Fruit fly (Drosophila melanogaster) Kc167 (cell line): ENCODE measurements around the gene Marcal1.

Experiments used
- Myc ChIP-seq: fragments of >200 bp; optimal IDR thresholded peaks from 2 replicates; lab custom pipeline; 2017; ENCODE audit warnings: missing external identifiers
- Sin3A ChIP-seq: fragments of >200 bp; optimal IDR thresholded peaks from 2 replicates; lab custom pipeline; 2018; ENCODE audit warnings: missing external identifiers
- h ChIP-seq: fragments of >200 bp; optimal IDR thresholded peaks from 3 replicates; lab custom pipeline; 2018; ENCODE audit warnings: missing external identifiers
- insv ChIP-seq: fragments of >200 bp; optimal IDR thresholded peaks from 3 replicates; lab custom pipeline; 2018; ENCODE audit warnings: missing external identifiers
- psq ChIP-seq: fragments of >200 bp; optimal IDR thresholded peaks from 2 replicates; lab custom pipeline; 2017; ENCODE audit warnings: missing external identifiers
- ttk ChIP-seq: sonication (Bioruptor generic); optimal IDR thresholded peaks from 2 replicates; lab custom pipeline; 2017; ENCODE audit warnings: missing external identifiers

The Marcal1 gene

DNA sequence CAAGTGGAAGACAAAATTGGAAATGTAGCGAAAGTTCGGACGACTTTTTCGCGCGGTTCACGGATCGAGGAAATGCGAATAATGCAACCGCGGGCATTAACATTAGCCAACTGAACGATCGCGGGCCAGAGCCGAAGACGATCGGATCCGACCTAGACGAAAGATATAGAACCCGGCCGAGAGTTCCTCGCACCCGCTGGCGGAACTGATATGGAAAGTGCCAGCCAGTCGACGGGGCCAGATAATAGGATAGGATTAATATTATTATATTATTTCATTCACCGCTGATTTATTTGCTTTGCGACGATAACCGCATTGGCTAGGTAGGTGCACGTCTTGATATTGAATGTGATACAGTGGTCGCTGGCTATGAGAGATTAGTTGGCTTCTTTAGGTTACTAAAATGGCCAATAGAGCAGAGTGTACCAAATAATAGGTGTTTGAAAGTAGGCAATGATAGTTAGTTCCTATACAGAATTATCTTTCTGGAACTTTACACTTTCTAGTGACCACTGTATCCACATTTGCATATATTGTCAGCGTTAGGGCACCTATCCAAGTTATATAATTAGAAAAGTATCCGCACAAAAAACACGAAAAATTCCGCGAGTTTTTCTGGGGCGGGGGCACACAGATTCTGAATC is 44.2 kb downstream of the Marcal1 start:
- TF ChIP-seq insv (lab: Kevin White, UChicago) (no peak), Sin3A (lab: Kevin White, UChicago) (no peak), h (lab: Kevin White, UChicago) (no peak), Myc (no peak), psq (no peak), ttk (lab: Kevin White, UChicago) (no peak)

DNA sequence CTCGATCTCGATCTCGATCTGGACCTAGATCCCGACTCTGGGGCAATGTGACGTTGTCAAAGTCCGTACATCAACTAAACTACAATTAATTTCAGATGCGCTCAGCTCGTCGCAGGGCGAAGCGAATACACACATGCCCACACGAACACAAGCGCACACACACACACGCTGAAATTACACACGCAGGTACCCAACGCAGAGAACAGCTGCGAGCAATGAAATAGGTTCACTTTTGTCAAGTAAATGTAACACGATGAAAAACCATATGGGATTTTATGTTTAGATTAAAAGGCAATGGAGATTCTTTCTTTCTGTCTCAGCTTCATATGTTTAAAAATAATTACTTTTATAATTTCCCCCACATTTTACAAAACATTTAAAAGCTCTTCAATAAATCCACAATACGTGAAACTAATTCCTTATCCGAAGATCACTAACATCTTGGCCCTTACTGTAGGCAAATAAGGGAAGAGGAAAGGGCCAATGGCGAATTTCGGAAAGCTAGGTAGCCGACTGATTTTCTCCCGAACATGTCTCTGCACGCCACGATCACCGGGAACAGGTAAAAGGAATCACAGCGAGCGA is 45.1 kb downstream of the Marcal1 start:
- TF ChIP-seq insv (lab: Kevin White, UChicago): no peak
- no peak for TF ChIP-seq Sin3A (lab: Kevin White, UChicago)
- TF ChIP-seq ttk (lab: Kevin White, UChicago): no peak
- TF ChIP-seq psq: no peak

DNA sequence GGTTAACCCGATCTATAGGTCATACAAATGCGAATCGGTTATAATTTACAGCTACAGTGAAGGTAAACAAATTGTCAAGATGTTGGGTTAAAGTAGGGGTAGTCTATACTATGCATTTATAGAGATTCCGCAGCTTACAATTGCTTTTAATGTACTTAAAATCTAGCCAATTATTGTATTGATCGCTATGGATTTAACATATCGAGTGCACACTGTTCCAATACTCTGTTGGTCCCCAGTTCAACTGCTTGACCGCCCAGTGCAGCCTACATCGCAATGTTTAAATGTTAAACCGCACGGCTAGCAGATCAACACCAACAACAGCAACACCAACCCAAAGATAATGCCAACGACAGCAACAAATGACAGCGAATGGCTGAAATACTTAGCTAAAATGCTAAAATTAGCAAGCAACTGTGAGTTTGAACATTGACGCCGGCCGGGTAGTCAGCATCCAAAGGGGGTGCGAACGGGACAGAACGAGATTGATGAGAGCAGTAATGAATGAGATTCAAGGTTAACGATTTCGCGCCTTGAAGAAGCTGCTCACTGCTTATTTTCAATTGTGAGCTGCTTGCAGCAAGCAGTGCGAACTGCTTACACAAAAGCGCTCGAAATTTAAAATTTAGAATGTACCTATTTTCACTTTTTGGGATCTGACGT is 45.7 kb downstream of the Marcal1 start:
- TF ChIP-seq Myc: no peak
- TF ChIP-seq psq: no peak
- TF ChIP-seq ttk (lab: Kevin White, UChicago): no peak
- TF ChIP-seq Sin3A (lab: Kevin White, UChicago): no peak
- no peak for TF ChIP-seq h (lab: Kevin White, UChicago)

DNA sequence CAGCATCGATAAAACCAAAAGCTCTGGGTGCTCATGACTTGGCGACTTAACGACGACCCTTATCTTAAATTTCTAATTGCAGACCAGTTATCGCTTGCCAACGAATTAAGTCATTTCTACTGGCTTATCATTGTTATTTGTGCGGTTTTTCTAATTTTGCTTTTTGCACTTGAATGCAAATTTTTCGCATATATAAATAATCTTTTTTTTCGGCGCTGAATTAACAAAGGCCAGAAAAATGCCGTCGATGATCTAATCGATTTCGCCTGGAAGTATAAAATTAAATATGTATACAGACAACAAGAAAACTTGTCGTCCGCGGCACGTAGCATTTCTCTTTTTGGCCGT is 46.2 kb downstream of the Marcal1 start:
- TF ChIP-seq ttk (lab: Kevin White, UChicago) (no peak), Myc (no peak), insv (lab: Kevin White, UChicago) (no peak), h (lab: Kevin White, UChicago) (no peak), Sin3A (lab: Kevin White, UChicago) (no peak), psq (no peak)

DNA sequence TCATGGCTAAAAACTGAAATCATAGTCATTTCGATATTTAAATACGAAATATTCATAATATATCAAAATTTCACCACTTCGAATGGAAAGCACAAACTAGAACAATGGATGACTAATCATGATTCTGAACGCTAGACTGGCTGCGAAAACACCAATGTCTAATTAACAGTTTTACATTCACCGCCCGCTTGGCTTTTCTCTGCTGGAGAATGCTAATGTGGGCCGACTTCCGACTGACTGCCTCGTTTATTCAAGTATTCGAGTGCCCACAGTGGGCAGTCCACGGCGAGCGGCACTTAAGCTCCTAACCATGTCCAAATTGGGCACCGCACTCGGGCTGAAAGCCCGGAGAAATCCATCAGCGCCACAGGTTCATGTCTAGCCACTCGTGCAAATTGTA is 46.7 kb downstream of the Marcal1 start:
- TF ChIP-seq Sin3A (lab: Kevin White, UChicago) (no peak), Myc (no peak), ttk (lab: Kevin White, UChicago) (no peak), h (lab: Kevin White, UChicago) (no peak), insv (lab: Kevin White, UChicago) (no peak), psq (no peak)

DNA sequence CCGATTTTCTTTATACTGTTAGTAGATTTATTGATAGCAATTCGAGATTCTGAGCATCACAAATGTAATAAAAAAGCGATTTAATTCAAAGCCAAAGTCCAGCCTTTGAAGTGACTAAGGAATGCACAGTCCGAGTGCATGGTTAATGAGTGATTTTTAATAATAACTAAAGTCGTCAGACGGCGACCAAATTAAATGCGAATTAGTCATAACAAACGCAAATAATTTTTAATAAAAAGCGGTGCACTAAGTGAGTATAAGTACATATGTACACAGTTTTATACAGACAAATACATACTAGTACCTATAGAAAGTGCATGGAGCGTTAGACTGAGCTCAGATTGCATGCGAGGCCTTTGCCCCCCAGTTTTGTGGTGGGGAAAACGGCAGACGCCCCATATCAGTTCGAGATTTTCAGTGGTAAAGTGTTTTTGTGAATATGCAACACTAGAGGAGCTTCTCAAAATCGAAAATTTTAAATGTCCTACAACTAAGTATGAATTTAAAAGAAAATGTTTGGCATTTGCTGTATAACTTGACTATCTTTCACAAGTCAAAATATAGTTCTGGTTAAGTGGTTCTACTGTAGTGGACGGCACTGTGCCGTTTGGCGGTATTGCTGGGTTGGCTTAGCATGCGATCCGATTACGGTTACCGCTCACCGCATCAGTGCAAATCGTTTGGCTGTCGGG is 47.5 kb downstream of the Marcal1 start:
- no peak for TF ChIP-seq Sin3A (lab: Kevin White, UChicago)
- TF ChIP-seq Myc: no peak
- TF ChIP-seq ttk (lab: Kevin White, UChicago): no peak
- TF ChIP-seq h (lab: Kevin White, UChicago): no peak
- no peak for TF ChIP-seq psq
- no peak for TF ChIP-seq insv (lab: Kevin White, UChicago)

DNA sequence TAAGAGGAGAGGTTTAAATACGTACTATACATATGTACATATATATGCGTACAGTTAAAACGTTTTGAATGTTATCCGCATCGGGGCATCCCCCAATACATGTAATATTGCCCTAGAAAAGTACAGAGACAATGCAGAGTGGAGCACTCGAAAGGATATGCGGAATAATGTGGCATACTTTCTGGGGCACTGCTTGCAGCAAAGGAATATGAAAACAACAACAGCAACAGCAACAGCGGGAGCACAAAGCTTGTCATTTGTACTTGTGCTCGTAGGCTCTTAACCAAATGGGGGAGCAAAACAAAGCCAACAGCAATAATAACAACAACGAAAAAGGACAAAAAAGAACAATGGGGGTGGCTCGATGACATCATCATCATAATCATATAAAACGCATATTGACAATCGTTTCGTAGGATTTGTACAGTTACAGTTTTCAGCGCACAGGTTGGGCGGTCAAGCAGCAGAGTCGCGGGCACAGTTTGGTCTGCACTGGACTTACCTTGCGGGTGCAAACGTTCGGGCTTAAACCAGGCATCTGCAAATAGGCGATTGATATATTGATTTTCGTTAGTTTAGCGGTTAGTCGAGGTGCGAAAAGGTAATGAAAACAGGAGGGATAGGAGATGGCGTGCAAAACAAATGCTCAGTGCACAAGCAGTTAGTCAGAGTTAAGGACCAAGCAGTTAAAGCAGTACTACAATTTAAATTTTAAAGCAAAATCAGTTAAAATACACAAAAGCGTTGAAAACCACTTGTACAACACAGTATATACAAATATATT is 48.6 kb downstream of the Marcal1 start:
- TF ChIP-seq Sin3A (lab: Kevin White, UChicago): no peak
- TF ChIP-seq ttk (lab: Kevin White, UChicago): no peak
- no peak for TF ChIP-seq insv (lab: Kevin White, UChicago)

DNA sequence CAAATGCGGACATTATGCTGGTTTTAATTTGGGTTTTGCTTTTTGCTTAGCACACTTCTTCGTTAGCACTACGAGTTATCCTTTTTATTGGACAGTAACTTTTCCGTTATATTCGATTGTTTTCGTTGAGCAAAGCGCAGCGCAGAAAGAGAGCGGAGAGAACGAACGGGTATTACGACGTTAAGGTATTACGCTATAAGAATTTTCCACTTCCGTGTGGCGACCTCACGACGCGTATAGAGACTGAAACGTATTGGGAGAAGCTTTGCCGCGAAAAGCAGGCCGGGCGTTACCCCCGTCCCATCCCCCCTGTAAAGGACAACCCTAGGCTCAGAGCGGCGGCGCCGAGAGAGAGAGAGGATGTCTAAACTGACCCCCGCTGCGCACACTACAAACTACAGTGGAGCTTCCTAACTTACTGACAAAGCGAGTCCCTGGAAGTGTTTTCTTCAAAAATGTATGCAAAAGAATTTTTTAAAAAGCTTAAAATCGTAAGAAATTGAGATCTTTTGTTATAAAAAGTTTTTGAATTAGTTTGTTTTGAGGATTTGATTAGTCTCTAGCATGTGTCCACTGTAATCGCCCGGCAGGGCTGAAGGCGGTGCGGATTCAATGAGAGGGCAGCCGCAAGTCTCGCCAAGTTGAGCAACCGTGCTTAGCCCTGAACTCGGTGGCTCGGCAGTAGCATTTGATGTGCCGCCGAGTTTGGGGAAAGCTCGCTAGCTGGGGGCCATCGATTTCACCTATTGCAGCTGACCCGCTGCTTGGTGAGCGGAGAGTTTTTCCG is 49.6 kb downstream of the Marcal1 start:
- no peak for TF ChIP-seq h (lab: Kevin White, UChicago)
- no peak for TF ChIP-seq Myc
- no peak for TF ChIP-seq insv (lab: Kevin White, UChicago)
- no peak for TF ChIP-seq psq
- no peak for TF ChIP-seq ttk (lab: Kevin White, UChicago)
- TF ChIP-seq Sin3A (lab: Kevin White, UChicago): no peak

DNA sequence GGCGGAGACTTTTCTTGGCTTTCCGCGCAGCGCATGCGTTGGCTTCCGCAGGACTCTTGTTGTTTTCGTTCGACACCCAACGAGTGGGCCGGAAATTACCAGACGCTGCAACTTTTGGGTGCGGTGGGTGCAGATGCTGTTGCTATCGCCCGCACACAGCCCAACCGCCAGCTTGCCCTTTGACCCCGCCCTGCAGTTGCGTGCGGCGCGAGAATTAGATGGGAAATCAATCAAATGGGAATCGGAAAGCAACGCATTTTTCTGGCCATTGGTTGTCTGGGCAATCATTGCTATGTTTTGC is 50.1 kb downstream of the Marcal1 start:
- no peak for TF ChIP-seq Myc
- TF ChIP-seq ttk (lab: Kevin White, UChicago): no peak
- no peak for TF ChIP-seq Sin3A (lab: Kevin White, UChicago)
- no peak for TF ChIP-seq psq
- TF ChIP-seq h (lab: Kevin White, UChicago): no peak
- TF ChIP-seq insv (lab: Kevin White, UChicago): no peak

DNA sequence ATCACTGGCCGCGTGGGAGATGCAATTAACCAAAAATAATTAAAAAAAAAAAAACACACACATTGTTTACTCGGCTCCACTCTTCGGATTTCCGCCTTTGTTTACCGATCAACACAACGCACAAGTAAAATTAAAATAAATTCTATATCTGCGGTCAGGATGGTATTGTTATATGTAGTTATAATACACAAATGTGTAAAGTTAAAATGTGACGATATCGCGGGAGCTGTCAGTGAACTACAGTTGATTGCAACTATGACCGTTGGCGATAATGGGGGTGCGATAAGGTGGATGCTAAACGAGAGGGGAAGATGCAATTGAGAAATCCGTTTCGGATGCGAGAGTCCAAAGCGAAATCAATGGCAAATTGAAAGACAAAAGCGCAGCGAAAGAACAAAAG is 51.0 kb downstream of the Marcal1 start:
- TF ChIP-seq h (lab: Kevin White, UChicago) (no peak), ttk (lab: Kevin White, UChicago) (no peak), insv (lab: Kevin White, UChicago) (no peak), psq (no peak), Sin3A (lab: Kevin White, UChicago) (no peak)

DNA sequence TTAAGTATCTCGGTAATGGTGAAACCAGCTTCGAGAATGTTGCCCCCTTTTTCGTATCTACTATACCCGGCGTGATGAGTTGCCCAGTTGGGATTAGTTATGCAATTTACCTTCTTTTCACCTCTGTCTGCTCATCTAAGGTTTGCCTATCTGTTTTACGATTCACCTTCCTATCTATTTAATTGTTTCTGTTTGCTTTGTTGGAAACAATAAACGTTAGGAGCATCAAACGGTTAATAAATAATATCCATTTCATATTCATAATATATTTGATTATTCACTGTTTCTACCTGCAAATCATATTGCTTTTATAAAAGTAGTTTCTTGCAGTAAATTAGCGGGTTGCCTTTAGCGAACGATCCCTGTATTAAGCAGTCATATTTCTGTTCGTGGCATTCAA is 51.9 kb downstream of the Marcal1 start:
- no peak for TF ChIP-seq insv (lab: Kevin White, UChicago)
- TF ChIP-seq ttk (lab: Kevin White, UChicago): no peak
- TF ChIP-seq psq: no peak
- TF ChIP-seq Myc: no peak
- no peak for TF ChIP-seq Sin3A (lab: Kevin White, UChicago)
- no peak for TF ChIP-seq h (lab: Kevin White, UChicago)
